Fruit fly (Drosophila melanogaster) whole organism, embryonic: ENCODE results near the gene Bcat.

Experiments used
- B-H1 ChIP-seq: fragments of 200-800 bp; sonication (Bioruptor generic); IDR thresholded peaks from 3 replicates; pipeline ENCODE4 v1.3.6; 2022; ENCODE audit warnings: missing biosample characterization, missing genetic modification characterization
- CG10147 ChIP-seq: fragments of 200-800 bp; sonication (Bioruptor generic); optimal IDR thresholded peaks from 2 replicates; lab custom pipeline; 2019; ENCODE audit warnings: missing biosample characterization, mild to moderate bottlenecking, missing genetic modification characterization, moderate library complexity
- CG11560 ChIP-seq: fragments of 200-800 bp; sonication (Bioruptor generic); IDR thresholded peaks from 3 replicates; pipeline ENCODE4 v1.3.6; 2022; ENCODE audit warnings: missing biosample characterization, missing genetic modification characterization
- CG12071 ChIP-seq: fragments of 200-800 bp; sonication (Bioruptor generic); optimal IDR thresholded peaks from 3 replicates; lab custom pipeline; 2018; ENCODE audit warnings: missing biosample characterization, mild to moderate bottlenecking, missing genetic modification characterization
- CG12299 ChIP-seq: fragments of 200-800 bp; sonication (Bioruptor generic); optimal IDR thresholded peaks from 2 replicates; lab custom pipeline; 2018; ENCODE audit warnings: missing biosample characterization, mild to moderate bottlenecking, missing genetic modification characterization
- CG13296 ChIP-seq: fragments of 200-800 bp; sonication (Bioruptor generic); optimal IDR thresholded peaks from 3 replicates; lab custom pipeline; 2018; ENCODE audit warnings: missing biosample characterization, mild to moderate bottlenecking, missing genetic modification characterization
- CG13424 ChIP-seq: fragments of 200-800 bp; sonication (Bioruptor generic); optimal IDR thresholded peaks from 2 replicates; lab custom pipeline; 2019; ENCODE audit warnings: missing biosample characterization, mild to moderate bottlenecking, missing genetic modification characterization, moderate library complexity
- CG14710 ChIP-seq: fragments of 200-800 bp; sonication (Bioruptor generic); optimal IDR thresholded peaks from 3 replicates; lab custom pipeline; 2019; ENCODE audit warnings: missing biosample characterization, mild to moderate bottlenecking, missing genetic modification characterization, moderate library complexity
- CG17829 ChIP-seq: fragments of 200-800 bp; optimal IDR thresholded peaks from 2 replicates; lab custom pipeline; 2019; ENCODE audit warnings: missing biosample characterization, mild to moderate bottlenecking, missing genetic modification characterization, moderate library complexity
- CG17912 ChIP-seq: fragments of 200-800 bp; sonication (Bioruptor generic); optimal IDR thresholded peaks from 2 replicates; lab custom pipeline; 2018; ENCODE audit warnings: missing biosample characterization, mild to moderate bottlenecking, missing genetic modification characterization
- CG31388 ChIP-seq: fragments of 200-800 bp; sonication (Bioruptor generic); optimal IDR thresholded peaks from 2 replicates; lab custom pipeline; 2016; ENCODE audit warnings: missing biosample characterization, missing genetic modification characterization
- CG31441 ChIP-seq: fragments of 200-800 bp; sonication (Bioruptor generic); IDR thresholded peaks from 2 replicates; pipeline ENCODE4 v1.3.6; 2022; ENCODE audit warnings: missing biosample characterization, missing genetic modification characterization
- CG34422 ChIP-seq: fragments of 200-800 bp; sonication (Bioruptor generic); IDR thresholded peaks from 3 replicates; pipeline ENCODE4 v1.3.6; 2022; ENCODE audit warnings: missing biosample characterization, missing genetic modification characterization
- CG4730 ChIP-seq: fragments of 200-800 bp; sonication (Bioruptor generic); IDR thresholded peaks from 2 replicates; pipeline ENCODE4 v1.3.6; 2022; ENCODE audit warnings: missing biosample characterization, missing genetic modification characterization
- CG5245 ChIP-seq: fragments of 200-800 bp; sonication (Bioruptor generic); optimal IDR thresholded peaks from 3 replicates; lab custom pipeline; 2016; ENCODE audit warnings: missing biosample characterization, missing genetic modification characterization
- CG8478 ChIP-seq: fragments of >200 bp; optimal IDR thresholded peaks from 2 replicates; lab custom pipeline; 2018
- CHES-1-like ChIP-seq: fragments of 200-800 bp; sonication (Bioruptor generic); optimal IDR thresholded peaks from 2 replicates; lab custom pipeline; 2016; ENCODE audit warnings: missing biosample characterization, missing genetic modification characterization
- Deaf1 ChIP-seq: fragments of 200-800 bp; optimal IDR thresholded peaks from 3 replicates; lab custom pipeline; 2019; ENCODE audit warnings: missing biosample characterization, mild to moderate bottlenecking, missing genetic modification characterization, moderate library complexity
- Doc3 ChIP-seq: fragments of 200-800 bp; sonication (Bioruptor generic); IDR thresholded peaks from 3 replicates; pipeline ENCODE4 v1.3.6; 2022; ENCODE audit warnings: missing biosample characterization, missing genetic modification characterization; ENCODE audit not compliant: partially characterized antibody
- Fer1 ChIP-seq: fragments of 200-800 bp; sonication (Bioruptor generic); optimal IDR thresholded peaks from 2 replicates; lab custom pipeline; 2017; ENCODE audit warnings: missing biosample characterization, mild to moderate bottlenecking, missing genetic modification characterization
- HHEX ChIP-seq: fragments of 200-800 bp; sonication (Bioruptor generic); optimal IDR thresholded peaks from 3 replicates; lab custom pipeline; 2017; ENCODE audit warnings: missing biosample characterization, mild to moderate bottlenecking, missing genetic modification characterization, missing genetic modification reagents
- Mad ChIP-seq: fragments of 200-800 bp; sonication (Bioruptor generic); optimal IDR thresholded peaks from 2 replicates; lab custom pipeline; 2016; ENCODE audit warnings: missing biosample characterization, missing genetic modification characterization
- Opbp ChIP-seq: fragments of 200-800 bp; sonication (Bioruptor generic); IDR thresholded peaks from 3 replicates; pipeline ENCODE4 v1.3.6; 2022; ENCODE audit warnings: missing biosample characterization, missing genetic modification characterization; ENCODE audit not compliant: partially characterized antibody
- Pdp1 ChIP-seq, 2 experiments: fragments of 200-800 bp; sonication (Bioruptor generic); optimal IDR thresholded peaks; 3 replicates each; lab custom pipeline; 2016; ENCODE audit warnings: missing biosample characterization in 2 of 2, missing genetic modification characterization in 2 of 2, mild to moderate bottlenecking in 1 of 2, moderate library complexity in 1 of 2
- Sox102F ChIP-seq: fragments of 200-800 bp; sonication (Bioruptor generic); optimal IDR thresholded peaks from 2 replicates; lab custom pipeline; 2018; ENCODE audit warnings: missing biosample characterization, mild to moderate bottlenecking, missing genetic modification characterization, moderate library complexity
- Stat92E ChIP-seq, 3 experiments: fragments of >200 bp in 2 of 3; fragments of 200-800 bp in 1 of 3; sonication (Bioruptor generic) in 1 of 3; optimal IDR thresholded peaks; 2 replicates each; lab custom pipeline; 2017 to 2019; ENCODE audit warnings: missing biosample characterization in 3 of 3, missing genetic modification characterization in 3 of 3, mild to moderate bottlenecking in 1 of 3, moderate library complexity in 1 of 3
- aop ChIP-seq: fragments of 200-800 bp; sonication (Bioruptor generic); IDR thresholded peaks from 2 replicates; pipeline ENCODE4 v1.3.6; 2022; ENCODE audit warnings: missing biosample characterization, missing genetic modification characterization
- bab2 ChIP-seq: fragments of 200-800 bp; sonication (Bioruptor generic); optimal IDR thresholded peaks from 2 replicates; lab custom pipeline; 2016; ENCODE audit warnings: missing biosample characterization, missing genetic modification characterization
- bbx ChIP-seq: fragments of 200-800 bp; sonication (Bioruptor generic); IDR thresholded peaks from 2 replicates; pipeline ENCODE4 v1.3.6; 2022; ENCODE audit warnings: missing biosample characterization, missing genetic modification characterization; ENCODE audit not compliant: partially characterized antibody
- br ChIP-seq: fragments of >200 bp; optimal IDR thresholded peaks from 2 replicates; lab custom pipeline; 2017
- cad ChIP-seq: fragments of >200 bp; optimal IDR thresholded peaks from 2 replicates; lab custom pipeline; 2017; ENCODE audit warnings: missing biosample characterization, missing genetic modification characterization
- chm ChIP-seq: fragments of 200-800 bp; sonication (Bioruptor generic); IDR thresholded peaks from 2 replicates; pipeline ENCODE4 v1.3.6; 2022; ENCODE audit warnings: missing biosample characterization, missing genetic modification characterization
- crp ChIP-seq, 2 experiments: fragments of 200-800 bp; sonication (Bioruptor generic); optimal IDR thresholded peaks; 2 replicates in 1 of 2; 3 replicates in 1 of 2; lab custom pipeline; 2017; ENCODE audit warnings: missing biosample characterization in 2 of 2, missing genetic modification characterization in 2 of 2, mild to moderate bottlenecking in 1 of 2, moderate library complexity in 1 of 2
- fd64A ChIP-seq: fragments of 200-800 bp; sonication (Bioruptor generic); optimal IDR thresholded peaks from 3 replicates; lab custom pipeline; 2018; ENCODE audit warnings: missing biosample characterization, mild to moderate bottlenecking, missing genetic modification characterization
- gce ChIP-seq: fragments of 200-800 bp; sonication (Bioruptor generic); IDR thresholded peaks from 3 replicates; pipeline ENCODE4 v1.3.6; 2022; ENCODE audit warnings: missing biosample characterization, missing genetic modification characterization
- gcm2 ChIP-seq: fragments of 200-800 bp; sonication (Bioruptor generic); optimal IDR thresholded peaks from 2 replicates; lab custom pipeline; 2016; ENCODE audit warnings: missing biosample characterization, missing genetic modification characterization
- gsb-n ChIP-seq: fragments of 200-800 bp; sonication (Bioruptor generic); optimal IDR thresholded peaks from 3 replicates; lab custom pipeline; 2018; ENCODE audit warnings: missing biosample characterization, mild to moderate bottlenecking, missing genetic modification characterization
- hth ChIP-seq: fragments of >200 bp; optimal IDR thresholded peaks from 2 replicates; lab custom pipeline; 2017; ENCODE audit warnings: inconsistent platforms
- insv ChIP-seq, 2 experiments: fragments of 200-800 bp; sonication (Bioruptor generic); optimal IDR thresholded peaks; 3 replicates each; lab custom pipeline; 2016 to 2018; ENCODE audit warnings: missing biosample characterization in 2 of 2, missing genetic modification characterization in 2 of 2
- odd ChIP-seq: fragments of 200-800 bp; sonication (Bioruptor generic); optimal IDR thresholded peaks from 2 replicates; lab custom pipeline; 2017; ENCODE audit warnings: missing biosample characterization, mild to moderate bottlenecking, missing genetic modification characterization
- p53 ChIP-seq: fragments of 200-800 bp; sonication (Bioruptor generic); optimal IDR thresholded peaks from 2 replicates; lab custom pipeline; 2016; ENCODE audit warnings: missing biosample characterization, missing genetic modification characterization
- pfk ChIP-seq: fragments of 200-800 bp; sonication (Bioruptor generic); optimal IDR thresholded peaks from 2 replicates; lab custom pipeline; 2018; ENCODE audit warnings: missing biosample characterization, mild to moderate bottlenecking, missing genetic modification characterization, moderate library complexity
- row ChIP-seq: fragments of 200-800 bp; sonication (Bioruptor generic); IDR thresholded peaks from 3 replicates; pipeline ENCODE4 v1.3.6; 2022; ENCODE audit warnings: missing biosample characterization, missing genetic modification characterization
- salm ChIP-seq: fragments of 200-800 bp; sonication (Bioruptor generic); optimal IDR thresholded peaks from 2 replicates; lab custom pipeline; 2018; ENCODE audit warnings: missing biosample characterization, mild to moderate bottlenecking, missing genetic modification characterization
- sens ChIP-seq: fragments of 200-800 bp; sonication (Bioruptor generic); peaks from one replicate; lab custom pipeline; 2016; ENCODE audit warnings: missing biosample characterization, missing genetic modification characterization
- shn ChIP-seq: fragments of 200-800 bp; sonication (Bioruptor generic); optimal IDR thresholded peaks from 3 replicates; lab custom pipeline; 2016; ENCODE audit warnings: missing biosample characterization, missing genetic modification characterization
- sna ChIP-seq: fragments of 200-800 bp; sonication (Bioruptor generic); IDR thresholded peaks from 2 replicates; pipeline ENCODE4 v1.3.6; 2022; ENCODE audit warnings: missing biosample characterization, missing genetic modification characterization; ENCODE audit not compliant: partially characterized antibody
- sug ChIP-seq: fragments of 200-800 bp; optimal IDR thresholded peaks from 2 replicates; lab custom pipeline; 2019; ENCODE audit warnings: missing biosample characterization, mild to moderate bottlenecking, missing genetic modification characterization, moderate library complexity
- ttk ChIP-seq: fragments of 200-800 bp; sonication (Bioruptor generic); IDR thresholded peaks from 2 replicates; pipeline ENCODE4 v2.1.2; 2022; ENCODE audit warnings: missing biosample characterization, missing genetic modification characterization
- tx ChIP-seq: fragments of 200-800 bp; sonication (Bioruptor generic); optimal IDR thresholded peaks from 2 replicates; lab custom pipeline; 2016; ENCODE audit warnings: missing biosample characterization, missing genetic modification characterization
- unc-4 ChIP-seq: fragments of 200-800 bp; sonication (Bioruptor generic); IDR thresholded peaks from 2 replicates; pipeline ENCODE4 v1.3.6; 2022; ENCODE audit warnings: missing biosample characterization, missing genetic modification characterization; ENCODE audit not compliant: partially characterized antibody

Gene Bcat

DNA sequence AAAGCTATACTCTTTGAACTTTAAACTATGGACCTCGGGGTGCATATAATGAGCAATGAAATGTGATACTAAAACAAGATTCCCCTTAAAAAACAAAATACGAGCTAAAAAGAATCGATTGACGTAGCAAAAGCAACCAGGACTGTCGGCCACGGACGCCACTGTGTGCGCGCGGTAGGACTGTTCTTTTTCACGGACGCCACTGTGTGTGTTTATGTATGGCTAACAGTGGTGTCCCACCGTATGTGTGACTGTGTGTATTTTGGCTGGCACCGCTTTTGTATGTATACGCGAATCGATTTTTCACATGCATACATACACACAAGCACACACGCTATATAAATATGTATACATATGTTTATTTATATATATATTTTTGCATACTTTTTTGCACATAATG lies 12.9 kb upstream of the Bcat start (continued):
- peak; percentile 51 for TF ChIP-seq sug (tag; lab: Kevin White, UChicago)
- no peak for TF ChIP-seq aop
- TF ChIP-seq insv (GFP tag; optimal IDR thresholded peaks at IDR 0.05; lab: Kevin White, UChicago), result no peak
- TF ChIP-seq CG5245 (GFP tag; lab: Kevin White, UChicago), result peak; percentile 37
- TF ChIP-seq CG10147, result peak; percentile 19
- TF ChIP-seq CG17912 (GFP tag; lab: Kevin White, UChicago), result peak; percentile 79
- peak; percentile 11 for TF ChIP-seq pfk (GFP tag; lab: Kevin White, UChicago)
- no peak for TF ChIP-seq sna
- no peak for TF ChIP-seq crp (GFP tag; optimal IDR thresholded peaks at IDR 0.05; lab: Kevin White, UChicago)
- no peak for TF ChIP-seq gsb-n (tag; lab: Kevin White, UChicago)
- TF ChIP-seq bbx (GFP tag; lab: Robert Waterston, UW), result peak; percentile 56
- no peak for TF ChIP-seq salm
- TF ChIP-seq odd (GFP tag; lab: Kevin White, UChicago), result peak; percentile 11
- no peak for TF ChIP-seq fd64A
- TF ChIP-seq sens, result peak; percentile 93
- TF ChIP-seq unc-4 (GFP tag; lab: Robert Waterston, UW), result no peak
- peak; percentile 44 for TF ChIP-seq shn (GFP tag; lab: Kevin White, UChicago)
- TF ChIP-seq p53 (GFP tag; lab: Kevin White, UChicago), result no peak
- peak; percentile 29 for TF ChIP-seq CG13296 (GFP tag; lab: Kevin White, UChicago)
- peak; percentile 58 for TF ChIP-seq bab2 (GFP tag; lab: Kevin White, UChicago)
- no peak for TF ChIP-seq Sox102F (GFP tag; lab: Kevin White, UChicago)
- TF ChIP-seq Stat92E (GFP tag; optimal IDR thresholded peaks at IDR 0.05; lab: Kevin White, UChicago), result no peak
- TF ChIP-seq CG13424 (tag; lab: Kevin White, UChicago), result peak; percentile 19
- peak; percentile 40 for TF ChIP-seq HHEX
- peak; percentile 56; the same call in 1 of the 3 replicates for TF ChIP-seq Opbp
- TF ChIP-seq CG34422 (GFP tag; lab: Robert Waterston, UW), result peak; percentile 91
- peak; percentile 56 for TF ChIP-seq CHES-1-like (GFP tag; lab: Kevin White, UChicago)
- TF ChIP-seq CG12299, result no peak
- peak; percentile 22; the same call in 1 of the 3 replicates for TF ChIP-seq gce (GFP tag; lab: Robert Waterston, UW)
- peak; percentile 13 for TF ChIP-seq CG14710
- TF ChIP-seq Doc3 (GFP tag; lab: Robert Waterston, UW), result no peak
- TF ChIP-seq Fer1 (GFP tag; lab: Kevin White, UChicago), result peak; percentile 38
- TF ChIP-seq CG8478, result no peak
- no peak for TF ChIP-seq br (lab: Kevin White, UChicago)
- no peak for TF ChIP-seq hth (lab: Kevin White, UChicago)
- TF ChIP-seq CG4730 (GFP tag; lab: Robert Waterston, UW), result peak; percentile 40; the same call in 1 of the 2 replicates
- TF ChIP-seq gcm2 (GFP tag; lab: Kevin White, UChicago), result peak; percentile 34
- TF ChIP-seq CG11560 (tag; lab: Robert Waterston, UW), result no peak
- no peak; the same call in 2 of the 3 replicates for TF ChIP-seq B-H1
- no peak for TF ChIP-seq CG31441
- TF ChIP-seq Mad (GFP tag; lab: Kevin White, UChicago), result no peak
- peak; percentile 17 for TF ChIP-seq CG17829 (tag; lab: Kevin White, UChicago)
- no peak for TF ChIP-seq CG31388 (GFP tag; lab: Kevin White, UChicago)
- peak; percentile 18 for TF ChIP-seq Deaf1 (tag; lab: Kevin White, UChicago)
- peak; percentile 42 for TF ChIP-seq row (GFP tag; lab: Robert Waterston, UW)
- TF ChIP-seq Pdp1 (GFP tag; optimal IDR thresholded peaks at IDR 0.05; lab: Kevin White, UChicago), result peak; percentile 57 to 70
- peak; percentile 51 for TF ChIP-seq tx
- no peak for TF ChIP-seq cad (GFP tag; lab: Kevin White, UChicago)
- TF ChIP-seq ttk (GFP tag; lab: Robert Waterston, UW), result 0 out of 2 replicates have a peak, but pooled peaks have one; percentile 16
- TF ChIP-seq chm, result peak; percentile 71; the same call in 1 of the 2 replicates
- peak; percentile 35 for TF ChIP-seq CG12071
